Worm (Caenorhabditis elegans) whole organism, L2 larva: Measurements from ENCODE around the gene Y55F3AM.5.

Experiments
- C34F6.9 ChIP-seq: fragments of 150-350 bp; optimal IDR thresholded peaks from 2 replicates; lab custom pipeline; 2014; ENCODE audit warnings: missing biosample characterization, missing genetic modification characterization
- aly-2 ChIP-seq: fragments of 150-350 bp; optimal IDR thresholded peaks from 2 replicates; lab custom pipeline; 2014; ENCODE audit warnings: missing biosample characterization, missing genetic modification characterization
- lin-13 ChIP-seq: fragments of 150-350 bp; optimal IDR thresholded peaks from 2 replicates; lab custom pipeline; 2014; ENCODE audit warnings: missing biosample characterization, missing genetic modification reagents, missing genetic modification characterization
- peb-1 ChIP-seq: fragments of 150-350 bp; optimal IDR thresholded peaks from 2 replicates; lab custom pipeline; 2014; ENCODE audit warnings: missing biosample characterization, missing genetic modification characterization
- snpc-4 ChIP-seq: fragments of 150-350 bp; optimal IDR thresholded peaks from 2 replicates; lab custom pipeline; 2014; ENCODE audit warnings: missing biosample characterization, missing genetic modification characterization
- ztf-1 ChIP-seq: fragments of 200-800 bp; sonication (Bioruptor generic); conservative IDR thresholded peaks from 2 replicates; pipeline ENCODE4 v1.3.6; 2022; ENCODE audit warnings: missing genetic modification characterization, missing compliant biosample characterization

DNA sequence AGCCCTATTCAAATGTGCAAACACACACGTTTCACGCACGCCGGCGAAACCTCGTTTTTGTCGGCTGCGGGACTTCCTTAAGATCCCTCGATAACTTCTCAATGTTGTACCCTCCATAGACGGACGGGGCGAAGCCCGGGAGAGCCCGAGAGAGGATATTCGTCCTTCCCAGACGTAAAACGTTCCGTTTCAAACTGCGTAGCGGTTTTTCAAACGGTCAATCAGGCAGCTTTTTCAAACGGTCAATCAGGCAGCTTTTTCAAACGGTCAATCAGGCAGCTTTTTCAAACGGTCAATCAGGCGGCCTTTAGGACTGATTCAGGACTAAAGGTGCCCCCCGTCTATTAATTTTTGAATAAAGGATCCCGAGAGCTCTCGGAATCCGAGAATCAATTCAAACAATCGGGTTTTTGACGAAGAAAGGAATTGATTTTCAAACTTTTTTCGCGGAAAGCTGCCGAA, 7.8 kb upstream of the Y55F3AM.5 start:
- TF ChIP-seq C34F6.9 (tag; lab: Kevin White, UChicago) (no peak), snpc-4 (tag; lab: Kevin White, UChicago) (peak; percentile 92), ztf-1 (GFP tag; lab: Robert Waterston, UW) (no peak), aly-2 (tag; lab: Kevin White, UChicago) (no peak), peb-1 (no peak), lin-13 (GFP tag; lab: Kevin White, UChicago) (no peak)
